Worm (Caenorhabditis elegans): Measurements from ENCODE around the gene C52G5.2.

- no peak for TF ChIP-seq lin-35 (GFP tag; optimal IDR thresholded peaks at IDR 0.05)
- no peak for TF ChIP-seq B0261.1 (tag; optimal IDR thresholded peaks at IDR 0.05)
- TF ChIP-seq snpc-4 (GFP tag; optimal IDR thresholded peaks at IDR 0.05): no peak
- no peak for TF ChIP-seq snpc-4 (tag; optimal IDR thresholded peaks at IDR 0.05)
- TF ChIP-seq dpl-1 (GFP tag; optimal IDR thresholded peaks at IDR 0.05): no peak
- no peak for TF ChIP-seq Y67H2A.10 (GFP tag; conservative IDR thresholded peaks at IDR 0.05)
- TF ChIP-seq ztf-22 (GFP tag; optimal IDR thresholded peaks at IDR 0.05): no peak
- no peak for TF ChIP-seq rcor-1 (GFP tag; IDR thresholded peaks at IDR 0.05)
- no peak for TF ChIP-seq dox-1 (GFP tag; IDR thresholded peaks at IDR 0.05)
- TF ChIP-seq him-1 (tag; optimal IDR thresholded peaks at IDR 0.05): no peak
Measured at ce11 chrX:12813539-12813938, 29.6 kb upstream of the C52G5.2 start, which contains the start of gene gei-3.
